Fruit fly (Drosophila melanogaster): Measurements from ENCODE around the gene CG33285.

CG33285 gene

dm6 chr3L:21065212-21065902 is 23.4 kb downstream of the CG33285 start, which contains the start of gene CG43072 (continued):
- TF ChIP-seq inv (GFP tag; IDR thresholded peaks at IDR 0.05; ENCODE audit: partially characterized antibody) (no peak), CG15514 (GFP tag; optimal IDR thresholded peaks at IDR 0.05) (no peak), Nf-YC (tag; optimal IDR thresholded peaks at IDR 0.05) (peak; percentile 39), dimm (GFP tag; IDR thresholded peaks at IDR 0.05) (no peak), nom (GFP tag; optimal IDR thresholded peaks at IDR 0.05) (no peak), CG16813 (GFP tag; IDR thresholded peaks at IDR 0.05; ENCODE audit: partially characterized antibody) (peak; percentile 34; the same call in 1 of the 3 replicates), CG6254 (GFP tag; optimal IDR thresholded peaks at IDR 0.05) (peak; percentile 48), CG18262 (tag; optimal IDR thresholded peaks at IDR 0.05) (no peak), pnt (GFP tag; optimal IDR thresholded peaks at IDR 0.05) (no peak), ap (GFP tag; IDR thresholded peaks at IDR 0.05) (no peak), CG16863 (GFP tag; optimal IDR thresholded peaks at IDR 0.05) (no peak), CG6689 (GFP tag; IDR thresholded peaks at IDR 0.05) (no peak), CG8765 (GFP tag; IDR thresholded peaks at IDR 0.05) (no peak), CG14667 (GFP tag; IDR thresholded peaks at IDR 0.05) (no peak), CG17328 (GFP tag; IDR thresholded peaks at IDR 0.05) (no peak), CkIIα-i1 (GFP tag; IDR thresholded peaks at IDR 0.05) (no peak), abd-A (tag; optimal IDR thresholded peaks at IDR 0.05) (no peak), Fer1 (GFP tag; optimal IDR thresholded peaks at IDR 0.05) (peak; percentile 59), CG4328 (GFP tag; optimal IDR thresholded peaks at IDR 0.05) (no peak), chm (GFP tag; IDR thresholded peaks at IDR 0.05) (no peak), hbn (GFP tag; IDR thresholded peaks at IDR 0.05; ENCODE audit: partially characterized antibody) (no peak), NfI (GFP tag; optimal IDR thresholded peaks at IDR 0.05) (no peak), Sry-β (GFP tag; optimal IDR thresholded peaks at IDR 0.05) (no peak), toy (GFP tag; IDR thresholded peaks at IDR 0.05) (no peak), Sin3A (optimal IDR thresholded peaks at IDR 0.05) (no peak), ems (GFP tag; optimal IDR thresholded peaks at IDR 0.05) (no peak), HmgZ (tag; optimal IDR thresholded peaks at IDR 0.05) (peak; percentile 53), jumu (GFP tag; optimal IDR thresholded peaks at IDR 0.05) (no peak), CG9727 (GFP tag; optimal IDR thresholded peaks at IDR 0.05) (no peak), Fer3 (tag; optimal IDR thresholded peaks at IDR 0.05) (no peak), nerfin-1 (tag; optimal IDR thresholded peaks at IDR 0.05) (peak; percentile 16), shn (GFP tag; optimal IDR thresholded peaks at IDR 0.05) (no peak), usp (GFP tag; optimal IDR thresholded peaks at IDR 0.05) (no peak), CG11695 (GFP tag; IDR thresholded peaks at IDR 0.05) (no peak), CG17912 (GFP tag; optimal IDR thresholded peaks at IDR 0.05) (peak; percentile 44), fd3F (GFP tag; optimal IDR thresholded peaks at IDR 0.05) (no peak), Hey (tag; optimal IDR thresholded peaks at IDR 0.05) (no peak), al (GFP tag; IDR thresholded peaks at IDR 0.05) (no peak), CG4360 (GFP tag; IDR thresholded peaks at IDR 0.05) (no peak), zfh2 (GFP tag; optimal IDR thresholded peaks at IDR 0.05) (no peak), bowl (GFP tag; IDR thresholded peaks at IDR 0.05) (no peak; the same call in 1 of the 2 replicates), p53 (GFP tag; optimal IDR thresholded peaks at IDR 0.05) (no peak), Lim3 (GFP tag; IDR thresholded peaks at IDR 0.05) (no peak), Camta (GFP tag; optimal IDR thresholded peaks at IDR 0.05) (no peak), ase (GFP tag; IDR thresholded peaks at IDR 0.05) (no peak), NK7.1 (GFP tag; optimal IDR thresholded peaks at IDR 0.05) (no peak), E2f1 (GFP tag; IDR thresholded peaks at IDR 0.05) (no peak), pros (GFP tag; optimal IDR thresholded peaks at IDR 0.05) (no peak), CG13775 (GFP tag; optimal IDR thresholded peaks at IDR 0.05) (no peak), trem (tag; optimal IDR thresholded peaks at IDR 0.05) (peak; percentile 4), HLH4C (GFP tag; IDR thresholded peaks at IDR 0.05; ENCODE audit: partially characterized antibody) (no peak)

All from whole organism, embryonic.